Fruit fly (Drosophila melanogaster) whole organism, embryonic: ENCODE data around the gene br.
A peak's percentile ranks its signal among the peaks of the same experiment; 100 is the strongest.

Source experiments
- Bteb2 ChIP-seq: fragments of 200-800 bp; sonication (Bioruptor generic); optimal IDR thresholded peaks from 2 replicates; lab custom pipeline; 2016; ENCODE audit warnings: missing biosample characterization, missing genetic modification characterization
- CG10274 ChIP-seq: fragments of 200-800 bp; sonication (Bioruptor generic); optimal IDR thresholded peaks from 3 replicates; lab custom pipeline; 2017; ENCODE audit warnings: missing biosample characterization, mild to moderate bottlenecking, missing genetic modification characterization
- CG10366 ChIP-seq: fragments of 200-800 bp; sonication (Bioruptor generic); IDR thresholded peaks from 2 replicates; pipeline ENCODE4 v1.3.6; 2022; ENCODE audit warnings: missing biosample characterization, missing genetic modification characterization
- CG10959 ChIP-seq: fragments of 200-800 bp; sonication (Bioruptor generic); IDR thresholded peaks from 2 replicates; pipeline ENCODE4 v1.3.6; 2022; ENCODE audit warnings: missing biosample characterization, missing genetic modification characterization
- CG11093 ChIP-seq: fragments of 200-800 bp; sonication (Bioruptor generic); IDR thresholded peaks from 3 replicates; pipeline ENCODE4 v1.3.6; 2022; ENCODE audit warnings: missing biosample characterization, missing genetic modification characterization
- CG11247 ChIP-seq: fragments of 200-800 bp; sonication (Bioruptor generic); IDR thresholded peaks from 2 replicates; pipeline ENCODE4 v1.3.6; 2022; ENCODE audit warnings: missing biosample characterization, missing genetic modification characterization
- CG12219 ChIP-seq: fragments of 200-800 bp; sonication (Bioruptor generic); optimal IDR thresholded peaks from 3 replicates; lab custom pipeline; 2018; ENCODE audit warnings: missing biosample characterization, mild to moderate bottlenecking, missing genetic modification characterization
- CG13123 ChIP-seq: fragments of 200-800 bp; sonication (Bioruptor generic); optimal IDR thresholded peaks from 2 replicates; lab custom pipeline; 2016; ENCODE audit warnings: missing biosample characterization, missing genetic modification characterization
- CG15073 ChIP-seq: fragments of 200-800 bp; sonication (Bioruptor generic); optimal IDR thresholded peaks from 2 replicates; lab custom pipeline; 2016; ENCODE audit warnings: missing biosample characterization, missing genetic modification characterization
- CG15514 ChIP-seq: fragments of 200-800 bp; sonication (Bioruptor generic); optimal IDR thresholded peaks from 3 replicates; lab custom pipeline; 2017; ENCODE audit warnings: missing biosample characterization, missing genetic modification characterization, mild to moderate bottlenecking, moderate library complexity, missing genetic modification reagents
- CG16815 ChIP-seq: fragments of 200-800 bp; sonication (Bioruptor generic); optimal IDR thresholded peaks from 3 replicates; lab custom pipeline; 2017; ENCODE audit warnings: missing biosample characterization, mild to moderate bottlenecking, missing genetic modification characterization
- CG17359 ChIP-seq: fragments of 200-800 bp; sonication (Bioruptor generic); optimal IDR thresholded peaks from 3 replicates; lab custom pipeline; 2018; ENCODE audit warnings: missing biosample characterization, mild to moderate bottlenecking, missing genetic modification characterization, moderate library complexity
- CG3995 ChIP-seq: fragments of 200-800 bp; sonication (Bioruptor generic); optimal IDR thresholded peaks from 3 replicates; lab custom pipeline; 2016; ENCODE audit warnings: missing biosample characterization, missing genetic modification characterization
- CG4282 ChIP-seq: fragments of 200-800 bp; sonication (Bioruptor generic); optimal IDR thresholded peaks from 2 replicates; lab custom pipeline; 2016; ENCODE audit warnings: missing biosample characterization, missing genetic modification characterization
- CG4424 ChIP-seq: fragments of 200-800 bp; sonication (Bioruptor generic); optimal IDR thresholded peaks from 3 replicates; lab custom pipeline; 2016; ENCODE audit warnings: missing biosample characterization, missing genetic modification characterization
- CG4820 ChIP-seq: fragments of 200-800 bp; sonication (Bioruptor generic); optimal IDR thresholded peaks from 3 replicates; lab custom pipeline; 2016; ENCODE audit warnings: missing biosample characterization, missing genetic modification characterization
- CG6854 ChIP-seq: fragments of 200-800 bp; sonication (Bioruptor generic); optimal IDR thresholded peaks from 3 replicates; lab custom pipeline; 2017; ENCODE audit warnings: missing biosample characterization, mild to moderate bottlenecking, missing genetic modification characterization
- CG7928 ChIP-seq: fragments of 200-800 bp; sonication (Bioruptor generic); optimal IDR thresholded peaks from 2 replicates; lab custom pipeline; 2017; ENCODE audit warnings: missing biosample characterization, mild to moderate bottlenecking, missing genetic modification characterization
- CG7963 ChIP-seq: fragments of 200-800 bp; sonication (Bioruptor generic); IDR thresholded peaks from 3 replicates; pipeline ENCODE4 v1.3.6; 2022; ENCODE audit warnings: missing biosample characterization, missing genetic modification characterization; ENCODE audit not compliant: partially characterized antibody
- CrebB ChIP-seq: fragments of 200-800 bp; sonication (Bioruptor generic); optimal IDR thresholded peaks from 3 replicates; lab custom pipeline; 2018; ENCODE audit warnings: missing biosample characterization, mild to moderate bottlenecking, missing genetic modification characterization
- Deaf1 ChIP-seq: fragments of 200-800 bp; optimal IDR thresholded peaks from 3 replicates; lab custom pipeline; 2019; ENCODE audit warnings: missing biosample characterization, mild to moderate bottlenecking, missing genetic modification characterization, moderate library complexity
- Eip74EF ChIP-seq, 2 experiments: fragments of 200-800 bp in 1 of 2; fragments of >200 bp in 1 of 2; sonication (Bioruptor generic) in 1 of 2; optimal IDR thresholded peaks; 2 replicates each; lab custom pipeline; 2017 to 2019; ENCODE audit warnings: missing biosample characterization in 2 of 2, missing genetic modification characterization in 2 of 2, mild to moderate bottlenecking in 1 of 2, moderate library complexity in 1 of 2
- Hr3 ChIP-seq: fragments of 200-800 bp; sonication (Bioruptor generic); optimal IDR thresholded peaks from 3 replicates; lab custom pipeline; 2016; ENCODE audit warnings: missing biosample characterization, missing genetic modification characterization
- MBD-R2 ChIP-seq: fragments of 200-800 bp; sonication (Bioruptor generic); IDR thresholded peaks from 2 replicates; pipeline ENCODE4 v1.3.6; 2022; ENCODE audit warnings: missing biosample characterization, missing genetic modification characterization
- NK7.1 ChIP-seq: fragments of 200-800 bp; sonication (Bioruptor generic); optimal IDR thresholded peaks from 3 replicates; lab custom pipeline; 2016; ENCODE audit warnings: missing biosample characterization, missing genetic modification characterization
- Nf-YB ChIP-seq: fragments of 200-800 bp; sonication (Bioruptor generic); optimal IDR thresholded peaks from 3 replicates; lab custom pipeline; 2019; ENCODE audit warnings: missing biosample characterization, mild to moderate bottlenecking, missing genetic modification characterization, moderate library complexity
- Oli ChIP-seq: fragments of 200-800 bp; sonication (Bioruptor generic); optimal IDR thresholded peaks from 2 replicates; lab custom pipeline; 2018; ENCODE audit warnings: missing biosample characterization, mild to moderate bottlenecking, missing genetic modification characterization, moderate library complexity
- TFAM ChIP-seq: fragments of 200-800 bp; sonication (Bioruptor generic); optimal IDR thresholded peaks from 2 replicates; lab custom pipeline; 2017; ENCODE audit warnings: missing biosample characterization, missing genetic modification characterization, inconsistent platforms
- ac ChIP-seq: fragments of 200-800 bp; sonication (Bioruptor generic); optimal IDR thresholded peaks from 3 replicates; lab custom pipeline; 2017; ENCODE audit warnings: missing biosample characterization, mild to moderate bottlenecking, missing genetic modification characterization
- ase ChIP-seq: fragments of 200-800 bp; sonication (Bioruptor generic); IDR thresholded peaks from 3 replicates; pipeline ENCODE4 v1.3.6; 2022; ENCODE audit warnings: missing biosample characterization, missing genetic modification characterization
- bbx ChIP-seq: fragments of 200-800 bp; sonication (Bioruptor generic); IDR thresholded peaks from 2 replicates; pipeline ENCODE4 v1.3.6; 2022; ENCODE audit warnings: missing biosample characterization, missing genetic modification characterization; ENCODE audit not compliant: partially characterized antibody
- bigmax ChIP-seq: fragments of 200-800 bp; sonication (Bioruptor generic); optimal IDR thresholded peaks from 2 replicates; lab custom pipeline; 2018; ENCODE audit warnings: missing biosample characterization, mild to moderate bottlenecking, missing genetic modification characterization
- hb ChIP-seq: fragments of 200-800 bp; sonication (Bioruptor generic); IDR thresholded peaks from 3 replicates; pipeline ENCODE4 v1.3.6; 2022; ENCODE audit warnings: missing biosample characterization, missing genetic modification characterization; ENCODE audit not compliant: partially characterized antibody
- inv ChIP-seq: fragments of 200-800 bp; sonication (Bioruptor generic); IDR thresholded peaks from 2 replicates; pipeline ENCODE4 v1.3.6; 2022; ENCODE audit warnings: missing biosample characterization, missing genetic modification characterization; ENCODE audit not compliant: partially characterized antibody
- lmd ChIP-seq: fragments of 200-800 bp; sonication (Bioruptor generic); IDR thresholded peaks from 2 replicates; pipeline ENCODE4 v1.3.6; 2022; ENCODE audit warnings: missing biosample characterization, missing genetic modification characterization
- mirr ChIP-seq: fragments of 200-800 bp; sonication (Bioruptor generic); optimal IDR thresholded peaks from 3 replicates; lab custom pipeline; 2018; ENCODE audit warnings: missing biosample characterization, mild to moderate bottlenecking, missing genetic modification characterization
- nerfin-1 ChIP-seq: fragments of 200-800 bp; sonication (Bioruptor generic); optimal IDR thresholded peaks from 3 replicates; lab custom pipeline; 2019; ENCODE audit warnings: missing biosample characterization, mild to moderate bottlenecking, missing genetic modification characterization, moderate library complexity
- nmo ChIP-seq: fragments of 200-800 bp; sonication (Bioruptor generic); optimal IDR thresholded peaks from 2 replicates; lab custom pipeline; 2018; ENCODE audit warnings: missing biosample characterization, mild to moderate bottlenecking, missing genetic modification characterization, moderate library complexity
- org-1 ChIP-seq: fragments of 200-800 bp; sonication (Bioruptor generic); optimal IDR thresholded peaks from 2 replicates; lab custom pipeline; 2017; ENCODE audit warnings: missing biosample characterization, missing genetic modification characterization
- pros ChIP-seq: fragments of 200-800 bp; sonication (Bioruptor generic); optimal IDR thresholded peaks from 3 replicates; lab custom pipeline; 2019; ENCODE audit warnings: missing biosample characterization, mild to moderate bottlenecking, missing genetic modification characterization, moderate library complexity
- rib ChIP-seq: fragments of 200-800 bp; sonication (Bioruptor generic); IDR thresholded peaks from 2 replicates; pipeline ENCODE4 v1.3.6; 2022; ENCODE audit warnings: missing biosample characterization, missing genetic modification characterization
- shn ChIP-seq: fragments of 200-800 bp; sonication (Bioruptor generic); optimal IDR thresholded peaks from 3 replicates; lab custom pipeline; 2016; ENCODE audit warnings: missing biosample characterization, missing genetic modification characterization
- tll ChIP-seq, 2 experiments: fragments of 200-800 bp in 1 of 2; fragments of >200 bp in 1 of 2; sonication (Bioruptor generic) in 1 of 2; optimal IDR thresholded peaks; 2 replicates each; lab custom pipeline; 2017 to 2019; ENCODE audit warnings: missing biosample characterization in 2 of 2, missing genetic modification characterization in 2 of 2, mild to moderate bottlenecking in 1 of 2, moderate library complexity in 1 of 2
- toy ChIP-seq: fragments of 200-800 bp; sonication (Bioruptor generic); IDR thresholded peaks from 2 replicates; pipeline ENCODE4 v1.3.6; 2022; ENCODE audit warnings: missing biosample characterization, missing genetic modification characterization
- trem ChIP-seq: fragments of 200-800 bp; optimal IDR thresholded peaks from 3 replicates; lab custom pipeline; 2019; ENCODE audit warnings: missing biosample characterization, mild to moderate bottlenecking, missing genetic modification characterization, moderate library complexity
- trh ChIP-seq: fragments of 200-800 bp; sonication (Bioruptor generic); optimal IDR thresholded peaks from 2 replicates; lab custom pipeline; 2016; ENCODE audit warnings: missing biosample characterization, missing genetic modification characterization
- zen2 ChIP-seq: fragments of 200-800 bp; sonication (Bioruptor generic); IDR thresholded peaks from 3 replicates; pipeline ENCODE4 v1.3.6; 2022; ENCODE audit warnings: missing biosample characterization, missing genetic modification characterization; ENCODE audit not compliant: partially characterized antibody
- zfh1 ChIP-seq: fragments of 200-800 bp; sonication (Bioruptor generic); IDR thresholded peaks from 3 replicates; pipeline ENCODE4 v1.3.6; 2022; ENCODE audit warnings: missing biosample characterization, missing genetic modification characterization

The br gene

DNA sequence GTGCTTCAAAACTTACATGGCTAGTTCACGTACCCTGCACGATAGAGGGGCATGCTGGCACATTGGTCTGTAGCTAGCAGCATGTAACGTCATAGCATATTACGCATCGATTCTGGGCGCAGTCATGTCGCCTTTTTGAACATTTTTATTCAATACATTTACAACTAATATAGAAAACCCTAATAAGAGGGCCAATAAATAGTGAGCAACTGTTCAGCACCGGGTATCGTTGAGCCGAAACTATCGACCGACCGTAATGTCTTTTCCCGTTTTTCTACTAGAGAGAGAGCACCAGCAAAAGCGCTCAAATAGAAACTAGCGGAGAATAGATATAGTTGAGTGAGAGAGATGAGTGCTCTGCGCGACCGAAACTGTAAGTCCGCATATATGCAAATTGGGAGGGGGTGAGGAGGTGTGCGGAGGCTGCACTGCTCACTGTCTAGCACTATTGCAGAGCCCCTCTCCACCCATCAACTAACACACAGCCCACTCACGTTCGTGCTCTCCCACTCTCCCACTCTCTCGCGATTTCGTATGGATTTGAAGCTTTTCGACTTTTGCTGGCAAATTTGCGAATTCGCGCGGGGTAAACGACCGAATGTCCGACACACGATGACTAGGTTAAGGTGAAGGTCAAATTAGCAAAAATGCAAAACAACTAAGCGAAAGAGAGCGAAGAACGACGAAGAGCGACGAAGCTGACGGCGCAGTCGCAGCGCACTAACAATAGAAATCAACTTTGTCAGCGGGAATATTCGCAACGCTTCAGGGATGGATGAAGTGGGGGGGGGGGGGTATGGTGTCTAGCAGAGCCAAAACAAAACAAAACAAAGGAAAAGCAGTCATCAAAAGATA lies 44.0 kb downstream of the br start (continued):
- TF ChIP-seq CG4424 (GFP tag; lab: Kevin White, UChicago) = peak; percentile 67
- peak; percentile 7 for TF ChIP-seq CG3995
- peak; percentile 80; the same call in 2 of the 3 replicates for TF ChIP-seq CG11093 (GFP tag; lab: Robert Waterston, UW)
- peak; percentile 26 for TF ChIP-seq nerfin-1 (tag; lab: Kevin White, UChicago)
- peak; percentile 59 for TF ChIP-seq MBD-R2 (GFP tag; lab: Robert Waterston, UW)
- no peak for TF ChIP-seq CG13123 (GFP tag; lab: Kevin White, UChicago)
- peak in 1 of 2 experiments; percentile 71 for TF ChIP-seq Eip74EF (GFP tag; optimal IDR thresholded peaks at IDR 0.05; lab: Kevin White, UChicago)
- peak; percentile 41 for TF ChIP-seq Deaf1 (tag; lab: Kevin White, UChicago)
- TF ChIP-seq zfh1 = peak; percentile 73
- TF ChIP-seq CG4282 = no peak
- TF ChIP-seq pros (GFP tag; lab: Kevin White, UChicago) = no peak
- peak; percentile 65 for TF ChIP-seq NK7.1 (GFP tag; lab: Kevin White, UChicago)
- TF ChIP-seq CG12219 = peak; percentile 61
- TF ChIP-seq CG15514 (GFP tag; lab: Kevin White, UChicago) = peak; percentile 56
- peak; percentile 82 for TF ChIP-seq Hr3 (GFP tag; lab: Kevin White, UChicago)
- peak; percentile 84 for TF ChIP-seq nmo (GFP tag; lab: Kevin White, UChicago)
- peak; percentile 87 for TF ChIP-seq CG10366 (GFP tag; lab: Robert Waterston, UW)
- TF ChIP-seq rib (GFP tag; lab: Robert Waterston, UW) = no peak
- no peak for TF ChIP-seq CG7963 (GFP tag; lab: Robert Waterston, UW)
- TF ChIP-seq hb (GFP tag; lab: Robert Waterston, UW) = no peak
- peak; percentile 92 for TF ChIP-seq lmd (GFP tag; lab: Robert Waterston, UW)
- peak; percentile 76; the same call in 2 of the 3 replicates for TF ChIP-seq ase (GFP tag; lab: Robert Waterston, UW)
- no peak for TF ChIP-seq zen2 (GFP tag; lab: Robert Waterston, UW)
- peak; percentile 44 for TF ChIP-seq trh (GFP tag; lab: Kevin White, UChicago)
- TF ChIP-seq inv (GFP tag; lab: Robert Waterston, UW) = no peak
- no peak for TF ChIP-seq bbx
- peak; percentile 65 for TF ChIP-seq CG4820 (GFP tag; lab: Kevin White, UChicago)
- TF ChIP-seq CG17359 (tag; lab: Kevin White, UChicago) = peak; percentile 76
- peak; percentile 59 for TF ChIP-seq CG10274 (GFP tag; lab: Kevin White, UChicago)
- TF ChIP-seq org-1 (GFP tag; lab: Kevin White, UChicago) = peak; percentile 71
- peak; percentile 81 for TF ChIP-seq CG11247
- TF ChIP-seq ac (GFP tag; lab: Kevin White, UChicago) = no peak
- peak; percentile 83 for TF ChIP-seq Oli (tag; lab: Kevin White, UChicago)
- no peak for TF ChIP-seq CG10959 (GFP tag; lab: Robert Waterston, UW)
- peak; percentile 12 for TF ChIP-seq mirr (GFP tag; lab: Kevin White, UChicago)
- TF ChIP-seq Nf-YB (GFP tag; lab: Kevin White, UChicago) = peak; percentile 32
- TF ChIP-seq CrebB = peak; percentile 29
- no peak for TF ChIP-seq tll (GFP tag; optimal IDR thresholded peaks at IDR 0.05; lab: Kevin White, UChicago)
- TF ChIP-seq CG16815 (GFP tag; lab: Kevin White, UChicago) = peak; percentile 70
- TF ChIP-seq trem (tag; lab: Kevin White, UChicago) = peak; percentile 14
- TF ChIP-seq CG15073 (GFP tag; lab: Kevin White, UChicago) = no peak
- peak; percentile 32 for TF ChIP-seq CG6854 (GFP tag; lab: Kevin White, UChicago)
- peak; percentile 56 for TF ChIP-seq CG7928 (GFP tag; lab: Kevin White, UChicago)
- no peak for TF ChIP-seq bigmax (GFP tag; lab: Kevin White, UChicago)
- no peak for TF ChIP-seq TFAM (GFP tag; lab: Kevin White, UChicago)
- TF ChIP-seq toy = no peak
- peak; percentile 74 for TF ChIP-seq Bteb2 (GFP tag; lab: Kevin White, UChicago)
- peak; percentile 84 for TF ChIP-seq shn (GFP tag; lab: Kevin White, UChicago)
